Fruit fly (Drosophila melanogaster) whole organism, larva: Measurements from ENCODE around the gene Gabat.

Experiments
- noc ChIP-seq: fragments of 200-800 bp; sonication (Bioruptor generic); optimal IDR thresholded peaks from 3 replicates; lab custom pipeline; 2019; ENCODE audit warnings: missing biosample characterization, mild to moderate bottlenecking, missing genetic modification characterization, moderate library complexity

Gabat gene

DNA sequence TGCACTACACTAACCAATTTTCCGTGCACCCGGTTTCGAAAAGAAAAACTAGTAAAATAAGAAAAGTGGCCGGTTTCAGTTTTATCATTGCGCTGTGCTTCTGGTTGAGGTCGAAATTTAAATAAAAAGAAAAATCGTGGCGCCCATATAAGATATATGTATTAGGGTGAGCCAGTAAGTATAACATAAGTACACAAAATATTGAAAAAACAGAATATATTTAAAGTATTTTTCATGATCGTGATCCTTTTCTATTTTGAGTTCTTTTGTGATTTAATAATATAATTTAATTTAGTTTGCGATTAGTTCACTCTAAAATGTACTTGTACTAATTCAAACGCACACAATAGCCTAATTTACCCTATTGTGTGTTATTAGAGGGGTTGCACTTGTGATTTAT is 11.6 kb downstream of the Gabat start, which contains the start of gene Csas:
Gene Csas (minus strand): TSS at position 101 of the 400 bp plus-strand sequence.
- no peak for TF ChIP-seq noc (tag; lab: Kevin White, UChicago)

DNA sequence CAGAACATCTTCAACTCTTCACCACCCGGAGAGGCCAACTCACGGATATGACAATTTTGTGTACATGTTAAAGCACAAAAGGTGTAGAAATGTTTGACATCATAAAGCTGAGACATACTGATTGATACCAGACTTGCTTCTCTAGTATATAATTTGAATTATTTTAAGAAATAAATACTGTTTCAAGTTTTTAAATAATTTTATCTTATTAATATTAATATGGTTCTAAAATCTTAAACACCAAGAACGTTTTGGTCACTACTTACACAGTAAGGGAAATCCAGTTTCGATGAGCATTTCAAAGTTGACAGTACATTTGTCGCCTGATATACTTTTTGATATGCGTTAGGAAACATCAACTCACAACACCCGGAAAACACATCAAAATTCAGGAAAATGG is 14.7 kb downstream of the Gabat start, which contains the start of the genes hale and schuy:
Gene hale (minus strand): TSS at position 101 of the 400 bp plus-strand sequence.
Gene schuy (plus strand): TSS at position 326 of the 400 bp plus-strand sequence.
- TF ChIP-seq noc (tag; lab: Kevin White, UChicago): no peak

dm6 chr3L:19981385-19981784 is 19.1 kb downstream of the Gabat start, which contains the start of gene CG17732:
Gene CG17732 (plus strand): TSS chr3L:19981685.
- no peak for TF ChIP-seq noc (tag; lab: Kevin White, UChicago)

DNA sequence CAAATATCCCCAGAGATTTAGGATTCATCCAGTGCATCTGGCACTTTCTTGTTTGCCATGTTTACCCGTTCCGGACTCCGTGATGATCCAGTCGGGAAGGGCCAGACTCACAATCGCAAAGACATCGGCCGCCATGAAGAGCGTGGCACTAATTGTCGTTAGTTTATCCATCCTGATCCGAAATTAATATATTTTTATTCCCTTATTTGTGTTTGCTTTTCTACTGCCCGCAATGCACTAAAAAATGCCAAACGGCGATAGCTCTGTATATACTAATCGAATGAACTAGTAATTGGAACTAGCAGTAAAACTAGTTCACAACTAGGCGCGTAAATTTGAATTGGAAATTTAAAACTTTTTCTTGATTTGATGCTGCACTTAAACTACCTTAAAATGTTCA is 20.9 kb downstream of the Gabat start, which contains the start of gene CG14182:
Gene CG14182 (minus strand): TSS at position 221 of the 400 bp plus-strand sequence.
- TF ChIP-seq noc (tag; lab: Kevin White, UChicago): no peak

DNA sequence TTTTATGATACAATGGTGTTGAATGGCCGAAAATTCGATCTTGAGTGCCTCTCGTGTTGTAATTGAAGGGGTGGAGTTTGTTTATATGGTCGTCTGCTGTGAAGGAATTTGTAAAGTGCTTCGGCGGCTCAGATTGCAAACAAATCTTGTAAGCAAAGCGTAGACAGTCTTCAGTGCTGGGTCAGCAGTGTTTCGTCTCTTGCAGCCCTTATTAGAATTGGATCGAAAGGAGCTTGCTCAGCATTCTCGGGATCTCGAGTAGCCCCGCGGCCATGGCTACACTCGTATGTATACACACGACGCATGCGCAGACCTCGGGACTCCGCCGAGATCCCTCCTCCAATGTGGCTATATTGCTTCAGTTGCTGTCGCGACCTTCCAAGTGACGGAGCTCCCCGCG is 22.4 kb downstream of the Gabat start:
- no peak for TF ChIP-seq noc (tag; lab: Kevin White, UChicago)

DNA sequence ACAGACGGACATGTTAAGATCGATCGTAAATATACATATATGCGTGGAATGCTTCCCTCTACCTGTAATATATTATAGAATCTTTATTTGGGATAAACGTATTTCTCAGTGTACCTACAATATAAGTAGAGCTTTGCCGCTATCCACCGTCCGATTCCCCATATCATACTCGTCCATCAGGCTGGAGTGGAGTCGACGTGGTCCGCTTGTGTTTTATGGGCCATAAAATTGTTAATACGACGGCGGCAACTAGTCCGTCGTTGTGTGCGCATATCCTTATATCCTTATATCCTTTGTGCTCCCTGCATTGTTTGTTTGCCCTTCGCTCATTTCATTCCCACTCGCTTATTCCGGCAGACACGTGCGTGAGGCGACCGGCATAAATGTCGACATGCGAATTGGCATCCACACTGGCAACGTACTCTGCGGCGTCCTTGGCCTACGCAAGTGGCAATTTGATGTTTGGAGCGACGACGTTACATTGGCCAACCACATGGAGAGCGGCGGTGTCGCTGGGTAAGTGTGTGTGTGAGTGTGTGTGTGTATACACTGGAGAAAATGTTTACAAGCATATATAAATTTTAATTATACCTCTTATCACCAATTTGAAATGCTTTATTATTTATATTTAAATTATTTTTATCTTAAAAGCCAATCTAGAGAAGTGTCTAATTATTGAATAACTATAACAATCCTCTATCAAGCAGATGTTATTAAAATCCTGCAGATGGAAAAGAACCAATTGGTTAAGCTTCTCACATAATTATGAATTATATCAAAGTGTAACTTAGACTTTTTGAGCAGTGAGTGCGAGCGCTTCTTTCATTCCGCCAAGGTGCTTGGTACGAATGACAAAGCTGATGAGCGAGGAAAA is 31.5 kb downstream of the Gabat start:
- TF ChIP-seq noc (tag; lab: Kevin White, UChicago): no peak

DNA sequence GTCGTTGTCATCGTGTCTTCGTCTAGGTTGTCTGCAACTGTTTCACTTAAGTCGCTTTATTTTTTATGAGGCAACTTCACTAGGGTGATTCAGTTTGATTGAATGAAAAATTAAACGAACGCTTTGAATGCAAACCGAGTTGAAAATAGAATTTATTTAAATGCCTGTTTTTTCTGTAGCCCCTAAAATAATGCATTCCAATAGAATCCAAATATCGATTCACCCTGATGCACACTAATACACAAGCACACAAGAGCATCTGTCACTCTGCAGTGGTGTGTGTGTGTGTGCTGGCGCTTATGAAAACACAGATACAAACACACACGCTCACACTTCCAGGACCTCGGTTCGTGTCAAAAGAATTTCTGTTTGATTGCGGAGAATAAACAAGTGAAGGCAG is 38.7 kb downstream of the Gabat start:
- no peak for TF ChIP-seq noc (tag; lab: Kevin White, UChicago)

DNA sequence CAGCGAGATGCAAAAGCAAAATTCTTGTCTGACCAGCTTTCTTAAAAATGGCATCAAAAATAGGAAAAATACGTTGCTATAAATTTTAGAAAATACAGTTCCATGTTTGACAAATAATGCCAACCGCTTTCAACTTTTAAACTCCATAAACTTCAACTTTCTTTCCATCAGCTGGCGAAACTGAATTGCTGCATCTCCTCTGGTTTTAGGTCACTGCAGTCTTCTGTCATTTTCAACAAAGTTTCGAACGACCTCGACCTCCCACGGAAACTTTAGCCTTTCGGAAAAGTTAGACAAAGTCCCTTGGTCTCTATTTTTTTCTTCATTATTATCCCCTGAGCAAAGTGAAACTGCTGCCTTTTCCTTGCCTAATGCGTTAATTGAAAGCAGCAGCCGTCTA is 44.8 kb downstream of the Gabat start, which contains the start of gene CG42263:
Gene CG42263 (minus strand): TSS at position 101 of the 400 bp plus-strand sequence.
- TF ChIP-seq noc (tag; lab: Kevin White, UChicago): no peak

DNA sequence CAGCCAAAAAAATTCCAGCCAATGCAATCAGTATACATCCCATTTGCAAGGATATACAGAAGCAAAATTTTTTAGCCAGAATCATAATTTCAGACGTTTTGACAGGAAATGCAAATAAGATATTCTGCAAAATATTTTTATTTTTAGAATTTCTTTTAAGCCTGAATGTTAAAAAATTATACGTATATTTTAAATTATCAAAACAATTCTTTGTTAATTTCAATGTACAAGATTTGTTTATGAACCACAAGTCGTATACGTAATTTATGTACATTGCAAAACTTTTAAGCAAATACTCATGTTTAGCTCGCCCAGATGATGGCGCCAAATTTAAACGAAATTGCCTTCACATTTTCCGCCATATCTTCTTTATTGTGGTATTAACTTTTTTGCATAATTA is 46.1 kb downstream of the Gabat start, which contains the start of gene CG42654:
Gene CG42654 (minus strand): TSS at position 101 of the 400 bp plus-strand sequence.
- no peak for TF ChIP-seq noc (tag; lab: Kevin White, UChicago)

dm6 chr3L:19953612-19954011 is 46.9 kb downstream of the Gabat start, which contains the start of gene CG42655:
Gene CG42655 (minus strand): TSS chr3L:19953712.
- TF ChIP-seq noc (tag; lab: Kevin White, UChicago): no peak

DNA sequence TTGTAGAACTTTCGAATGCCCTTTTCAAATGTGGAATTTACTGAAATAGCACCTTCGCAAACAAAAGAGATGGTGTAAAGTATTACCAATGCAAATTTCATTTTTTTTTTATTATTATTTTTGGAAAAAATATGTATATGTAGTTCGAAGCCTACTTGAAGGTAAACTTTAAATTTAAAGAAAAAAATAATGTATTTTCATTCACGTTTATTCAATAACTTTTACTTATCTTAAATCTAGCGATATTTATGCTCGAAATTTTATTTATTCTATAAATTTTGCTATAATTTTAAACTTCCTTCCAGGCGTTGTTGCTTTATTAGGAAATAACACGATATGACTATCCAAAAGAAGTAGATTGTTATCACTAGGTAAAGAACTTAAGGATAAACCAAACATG is 47.8 kb downstream of the Gabat start, which contains the start of gene CG33710:
Gene CG33710 (minus strand): TSS at position 101 of the 400 bp plus-strand sequence.
- no peak for TF ChIP-seq noc (tag; lab: Kevin White, UChicago)

DNA sequence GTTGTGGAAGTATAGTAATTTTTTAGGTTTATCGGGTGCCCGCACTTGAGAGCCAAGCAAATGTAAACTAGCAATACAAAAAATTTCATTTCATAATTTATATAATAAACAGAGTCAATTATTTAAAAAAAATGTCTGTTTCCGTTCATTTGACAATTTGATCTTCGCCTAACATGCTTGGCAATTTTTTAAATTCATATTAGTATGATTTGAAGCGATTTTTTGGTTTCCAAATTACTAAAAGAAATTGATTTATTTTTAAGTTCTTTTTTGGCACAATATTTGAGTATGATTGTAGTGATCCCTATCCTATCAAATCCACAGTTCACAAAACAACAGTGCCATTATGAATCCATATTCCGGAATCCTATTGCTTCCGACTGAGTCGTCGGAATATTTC is 48.6 kb downstream of the Gabat start, which contains the start of gene CG34258:
Gene CG34258 (minus strand): TSS at position 101 of the 400 bp plus-strand sequence.
- TF ChIP-seq noc (tag; lab: Kevin White, UChicago): no peak

DNA sequence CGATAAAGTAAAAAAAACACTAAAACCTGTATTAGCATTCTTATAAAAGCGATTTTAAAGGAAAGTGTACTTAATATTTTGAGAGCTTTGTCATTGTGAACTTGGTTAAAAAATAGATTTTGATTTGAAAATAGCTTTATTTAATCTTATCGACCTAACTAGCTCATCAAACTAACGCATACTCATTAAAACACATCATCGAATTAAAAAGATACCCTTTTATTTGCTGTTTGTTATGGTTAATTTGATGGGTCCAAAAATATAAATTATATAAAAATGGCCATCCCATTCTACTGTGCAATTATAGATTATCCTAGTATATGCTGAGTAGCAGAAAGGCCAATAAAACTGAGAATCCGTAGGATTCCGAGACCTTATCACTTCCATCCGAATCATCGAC is 49.5 kb downstream of the Gabat start, which contains the start of gene CG32219:
Gene CG32219 (minus strand): TSS at position 101 of the 400 bp plus-strand sequence.
- no peak for TF ChIP-seq noc (tag; lab: Kevin White, UChicago)
